Fruit fly (Drosophila melanogaster): ENCODE data around the gene Pdp1.

The Pdp1 gene

DNA sequence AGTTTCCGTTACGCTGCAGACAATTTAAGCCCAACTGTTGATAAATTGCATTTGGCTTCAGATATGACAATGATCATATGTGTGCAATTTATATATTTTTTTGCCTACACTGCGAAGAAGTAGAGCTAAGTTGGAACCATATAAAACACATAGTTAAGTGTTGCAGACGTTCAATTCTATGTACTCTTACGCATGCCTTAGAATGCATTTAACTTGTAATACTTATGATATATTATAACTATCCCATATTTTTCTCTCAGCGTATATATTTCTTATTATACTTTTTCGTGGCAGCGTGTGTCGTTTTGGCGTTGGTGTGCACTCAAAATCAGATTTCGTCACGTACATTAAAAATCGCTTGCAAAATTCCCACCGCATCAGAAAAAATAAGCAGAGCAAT lies 83.8 kb downstream of the Pdp1 start (continued):
- TF ChIP-seq ind (GFP tag; optimal IDR thresholded peaks at IDR 0.05) (peak; percentile 38), CG4730 (GFP tag; IDR thresholded peaks at IDR 0.05) (0 out of 2 replicates have a peak, but pooled peaks have one; percentile 27), CG11504 (tag; optimal IDR thresholded peaks at IDR 0.05) (peak; percentile 47), Sox102F (GFP tag; optimal IDR thresholded peaks at IDR 0.05) (peak; percentile 55), CG13123 (GFP tag; optimal IDR thresholded peaks at IDR 0.05) (no peak), Meics (GFP tag; optimal IDR thresholded peaks at IDR 0.05) (peak; percentile 46), Vsx1 (GFP tag; optimal IDR thresholded peaks at IDR 0.05) (no peak), Aef1 (GFP tag; IDR thresholded peaks at IDR 0.05) (0 out of 3 replicates have a peak, but pooled peaks have one; percentile 25), bcd (GFP tag; optimal IDR thresholded peaks at IDR 0.05) (no peak), slp2 (GFP tag; optimal IDR thresholded peaks at IDR 0.05) (no peak), dpn (GFP tag; optimal IDR thresholded peaks at IDR 0.05) (peak in 1 of 2 experiments; percentile 35), CG12155 (GFP tag; optimal IDR thresholded peaks at IDR 0.05) (peak; percentile 9), CG15269 (tag; optimal IDR thresholded peaks at IDR 0.05) (peak; percentile 55), Opbp (GFP tag; IDR thresholded peaks at IDR 0.05; ENCODE audit: partially characterized antibody) (no peak)

DNA sequence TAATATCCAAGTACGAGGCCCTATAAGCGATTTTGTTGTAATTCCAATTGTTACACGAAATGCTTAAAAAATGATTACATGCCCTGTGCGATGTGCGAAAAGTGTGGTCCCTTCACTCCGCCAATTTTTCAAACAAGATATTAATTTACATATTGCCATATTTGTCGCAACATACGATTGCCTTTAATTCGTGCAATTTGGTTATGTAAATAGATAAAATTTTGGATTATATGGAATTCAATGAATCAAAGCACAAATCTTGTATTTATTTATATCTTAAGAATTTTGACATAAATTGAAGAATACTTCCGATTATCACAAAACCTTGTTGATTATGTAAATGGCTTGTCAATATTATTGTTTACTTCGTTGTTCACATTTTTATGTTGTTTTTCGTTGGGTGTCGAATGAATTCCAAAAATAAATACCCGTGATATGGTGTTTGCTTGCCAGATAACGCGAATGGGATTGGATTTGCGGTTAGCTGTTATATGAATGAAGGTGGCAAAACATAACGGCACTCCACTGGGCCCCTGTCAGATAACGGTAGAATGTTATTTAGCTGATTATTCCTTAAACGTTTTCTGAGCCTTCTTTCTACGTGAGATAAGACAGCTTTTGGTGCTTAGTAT lies 85.0 kb downstream of the Pdp1 start:
- TF ChIP-seq CG4424 (GFP tag; optimal IDR thresholded peaks at IDR 0.05) (no peak), chinmo (GFP tag; IDR thresholded peaks at IDR 0.05; ENCODE audit: partially characterized antibody) (no peak), CG13424 (tag; optimal IDR thresholded peaks at IDR 0.05) (peak; percentile 24), CG12659 (GFP tag; optimal IDR thresholded peaks at IDR 0.05) (peak; percentile 31), CG17385 (GFP tag; optimal IDR thresholded peaks at IDR 0.05) (peak; percentile 6), fd96Cb (tag; optimal IDR thresholded peaks at IDR 0.05) (no peak), onecut (GFP tag; IDR thresholded peaks at IDR 0.05) (peak; percentile 41; the same call in 1 of the 2 replicates), Xrp1 (GFP tag; IDR thresholded peaks at IDR 0.05) (peak; percentile 50), CG10147 (GFP tag; optimal IDR thresholded peaks at IDR 0.05) (peak; percentile 35), CG5180 (GFP tag; optimal IDR thresholded peaks at IDR 0.05) (peak; percentile 36), vfl (GFP tag; optimal IDR thresholded peaks at IDR 0.05) (no peak), CG12942 (GFP tag; optimal IDR thresholded peaks at IDR 0.05) (no peak), CG15601 (tag; optimal IDR thresholded peaks at IDR 0.05) (peak; percentile 15), nerfin-2 (GFP tag; IDR thresholded peaks at IDR 0.05; ENCODE audit: partially characterized antibody) (no peak), Antp (GFP tag; optimal IDR thresholded peaks at IDR 0.05) (no peak), CG11695 (GFP tag; IDR thresholded peaks at IDR 0.05) (peak; percentile 66; the same call in 2 of the 3 replicates), sd (tag; optimal IDR thresholded peaks at IDR 0.05) (peak; percentile 81), wor (GFP tag; IDR thresholded peaks at IDR 0.05) (no peak), CG15696 (tag; optimal IDR thresholded peaks at IDR 0.05) (peak; percentile 31), nerfin-1 (tag; optimal IDR thresholded peaks at IDR 0.05) (no peak), CG33557 (GFP tag; optimal IDR thresholded peaks at IDR 0.05) (no peak), CG10209 (GFP tag; optimal IDR thresholded peaks at IDR 0.05) (no peak), Med (GFP tag) (peak; percentile 86), CG12744 (GFP tag; optimal IDR thresholded peaks at IDR 0.05) (peak; percentile 7), Aef1 (GFP tag; IDR thresholded peaks at IDR 0.05) (no peak), BtbVII (GFP tag; optimal IDR thresholded peaks at IDR 0.05) (peak; percentile 53), CG3163 (GFP tag; optimal IDR thresholded peaks at IDR 0.05) (peak; percentile 80), Asciz (GFP tag; optimal IDR thresholded peaks at IDR 0.05) (peak; percentile 52), Fer1 (GFP tag; optimal IDR thresholded peaks at IDR 0.05) (peak; percentile 66), CG13296 (GFP tag; optimal IDR thresholded peaks at IDR 0.05) (peak; percentile 66), CG12769 (tag; optimal IDR thresholded peaks at IDR 0.05) (peak; percentile 62), CG9437 (GFP tag; optimal IDR thresholded peaks at IDR 0.05) (no peak), grn (GFP tag; optimal IDR thresholded peaks at IDR 0.05) (peak; percentile 24), jing (GFP tag; optimal IDR thresholded peaks at IDR 0.05) (no peak), Atf6 (GFP tag; IDR thresholded peaks at IDR 0.05) (peak; percentile 69)
